Worm (Caenorhabditis elegans) whole organism, L2 larva: ENCODE data around the gene nhr-55.

ENCODE experiments used
- R02D3.7 ChIP-seq: fragments of 150-350 bp; optimal IDR thresholded peaks from 2 replicates; lab custom pipeline; 2014; ENCODE audit warnings: missing biosample characterization, missing genetic modification characterization
- ama-1 ChIP-seq: fragments of 150-350 bp; optimal IDR thresholded peaks from 2 replicates; lab custom pipeline; 2018; ENCODE audit warnings: inconsistent platforms
- fos-1 ChIP-seq: fragments of 150-350 bp; optimal IDR thresholded peaks from 2 replicates; lab custom pipeline; 2014; ENCODE audit warnings: missing biosample characterization, missing genetic modification characterization
- mab-5 ChIP-seq: fragments of 150-350 bp; optimal IDR thresholded peaks from 2 replicates; lab custom pipeline; 2014; ENCODE audit warnings: missing biosample characterization, missing genetic modification characterization
- mdl-1 ChIP-seq, 2 experiments: fragments of 150-350 bp in 1 of 2; sonication (generic microtip) in 1 of 2; optimal IDR thresholded peaks; 2 replicates each; lab custom pipeline; 2017; ENCODE audit warnings: missing biosample characterization in 2 of 2, missing genetic modification characterization in 2 of 2
- nhr-25 ChIP-seq: fragments of 150-350 bp; sonication (generic microtip); optimal IDR thresholded peaks from 3 replicates; lab custom pipeline; 2014; ENCODE audit warnings: missing biosample characterization, missing genetic modification characterization
- nhr-6 ChIP-seq: fragments of 150-350 bp; optimal IDR thresholded peaks from 2 replicates; lab custom pipeline; 2014; ENCODE audit warnings: missing biosample characterization, missing genetic modification characterization
- nhr-77 ChIP-seq: fragments of 150-350 bp; optimal IDR thresholded peaks from 2 replicates; lab custom pipeline; 2014; ENCODE audit warnings: missing biosample characterization, missing genetic modification characterization
- sem-4 ChIP-seq: fragments of 150-350 bp; optimal IDR thresholded peaks from 2 replicates; lab custom pipeline; 2014; ENCODE audit warnings: missing biosample characterization, missing genetic modification reagents, missing genetic modification characterization
- unc-55 ChIP-seq: fragments of 150-350 bp; sonication (generic microtip); optimal IDR thresholded peaks from 3 replicates; lab custom pipeline; 2014; ENCODE audit warnings: missing biosample characterization, missing genetic modification reagents, missing genetic modification characterization
- unc-62 ChIP-seq: fragments of 150-350 bp; optimal IDR thresholded peaks from 2 replicates; lab custom pipeline; 2014; ENCODE audit warnings: missing biosample characterization, missing genetic modification reagents, missing genetic modification characterization

- TF ChIP-seq mab-5 (tag; lab: Kevin White, UChicago), result no peak
- no peak for TF ChIP-seq R02D3.7 (tag; lab: Kevin White, UChicago)
- TF ChIP-seq unc-62 (GFP tag; lab: Kevin White, UChicago), result no peak
- TF ChIP-seq sem-4 (tag; lab: Kevin White, UChicago), result no peak
- no peak for TF ChIP-seq unc-55 (GFP tag; lab: Kevin White, UChicago)
- no peak for TF ChIP-seq nhr-77
- no peak for TF ChIP-seq mdl-1 (tag; optimal IDR thresholded peaks at IDR 0.05; lab: Kevin White, UChicago)
- no peak for TF ChIP-seq ama-1 (lab: Kevin White, UChicago)
- TF ChIP-seq nhr-25, result no peak
- no peak for TF ChIP-seq fos-1 (tag; lab: Kevin White, UChicago)
- no peak for TF ChIP-seq nhr-6 (tag; lab: Kevin White, UChicago)
Measured at ce11 chrV:439183-439749, 38.7 kb upstream of the nhr-55 start.
